In the genomic region with DNA sequence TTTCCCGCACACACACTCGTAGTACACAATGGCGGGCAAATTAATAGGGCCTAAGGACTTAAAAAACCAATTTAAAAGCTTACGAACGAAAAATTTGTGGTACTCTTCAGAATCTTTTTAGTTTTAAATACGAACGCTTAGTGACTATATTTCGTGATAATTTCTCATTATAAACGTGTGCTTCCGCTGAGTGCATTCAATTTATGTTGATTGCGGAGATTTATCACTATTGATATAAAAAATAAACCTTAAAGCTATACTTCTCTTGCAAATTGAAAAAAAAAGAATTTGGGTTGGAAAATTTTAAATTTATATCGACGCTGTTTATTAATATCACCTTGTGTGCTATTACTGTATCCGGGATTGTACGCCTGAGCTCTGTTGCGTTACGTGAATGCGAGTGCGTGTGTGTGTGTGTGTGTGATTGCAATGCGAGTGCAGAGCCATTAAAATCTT, we compare ENCODE assay signal across 5 fruit fly cellular contexts.
TF ChIP-seq lines count a peak whose summit lies in the region.

No protein-coding gene starts in this region.

TF ChIP-seq in whole organism, adult, 20 proteins besides CTCF, POLR2A, EP300 and RAD21 (continued from another document):
- TF ChIP-seq CG7045 (GFP tag; optimal IDR thresholded peaks at IDR 0.05; lab: Kevin White, UChicago) (peak; percentile 95), CG14711 (tag; optimal IDR thresholded peaks at IDR 0.05; lab: Kevin White, UChicago) (peak; percentile 72), toe (GFP tag; optimal IDR thresholded peaks at IDR 0.05; lab: Kevin White, UChicago) (peak; percentile 95)

TF ChIP-seq in whole organism, embryonic, 481 proteins besides CTCF, POLR2A, EP300 and RAD21 (continued from another document and continues in another):
- TF ChIP-seq CG9727 (GFP tag; optimal IDR thresholded peaks at IDR 0.05; lab: Kevin White, UChicago) (peak; percentile 92), kni (GFP tag; optimal IDR thresholded peaks at IDR 0.05; lab: Kevin White, UChicago) (peak; percentile 3), CG15601 (tag; optimal IDR thresholded peaks at IDR 0.05; lab: Kevin White, UChicago) (peak; percentile 56), salm (tag; optimal IDR thresholded peaks at IDR 0.05; lab: Kevin White, UChicago) (peak; percentile 19), odd (GFP tag; optimal IDR thresholded peaks at IDR 0.05; lab: Kevin White, UChicago) (peak; percentile 51), CG1529 (GFP tag; optimal IDR thresholded peaks at IDR 0.05; lab: Kevin White, UChicago) (peak; percentile 69), fd3F (GFP tag; optimal IDR thresholded peaks at IDR 0.05; lab: Kevin White, UChicago) (no peak), BtbVII (GFP tag; optimal IDR thresholded peaks at IDR 0.05; lab: Kevin White, UChicago) (peak; percentile 45), ci (GFP tag; IDR thresholded peaks at IDR 0.05; lab: Robert Waterston, UW) (0 out of 3 replicates have a peak, but pooled peaks have one; percentile 13), CG15269 (tag; optimal IDR thresholded peaks at IDR 0.05; lab: Kevin White, UChicago) (peak; percentile 61), gcm2 (GFP tag; optimal IDR thresholded peaks at IDR 0.05; lab: Kevin White, UChicago) (peak; percentile 35), mirr (GFP tag; optimal IDR thresholded peaks at IDR 0.05; lab: Kevin White, UChicago) (no peak), CG18262 (tag; optimal IDR thresholded peaks at IDR 0.05; lab: Kevin White, UChicago) (peak; percentile 91), D19A (tag; optimal IDR thresholded peaks at IDR 0.05; lab: Kevin White, UChicago) (peak; percentile 78), CG30403 (GFP tag; optimal IDR thresholded peaks at IDR 0.05; lab: Kevin White, UChicago) (peak; percentile 80), Dad (GFP tag; optimal IDR thresholded peaks at IDR 0.05; lab: Kevin White, UChicago) (peak; percentile 27), Sox102F (GFP tag; optimal IDR thresholded peaks at IDR 0.05; lab: Kevin White, UChicago) (peak; percentile 65), CG6254 (GFP tag; optimal IDR thresholded peaks at IDR 0.05; lab: Kevin White, UChicago) (peak; percentile 65), Hr51 (GFP tag; optimal IDR thresholded peaks at IDR 0.05; lab: Kevin White, UChicago) (peak; percentile 13 to 81), CG8924 (tag; optimal IDR thresholded peaks at IDR 0.05; lab: Kevin White, UChicago) (peak; percentile 84), gfzf (GFP tag; optimal IDR thresholded peaks at IDR 0.05; lab: Kevin White, UChicago) (no peak), Gug (GFP tag; IDR thresholded peaks at IDR 0.05; lab: Robert Waterston, UW) (no peak), CG2199 (GFP tag; IDR thresholded peaks at IDR 0.05; lab: Robert Waterston, UW) (no peak), CG10462 (GFP tag; optimal IDR thresholded peaks at IDR 0.05; lab: Kevin White, UChicago) (peak; percentile 8), Atf-2 (GFP tag; optimal IDR thresholded peaks at IDR 0.05; lab: Kevin White, UChicago) (peak; percentile 51), Atf3 (GFP tag; optimal IDR thresholded peaks at IDR 0.05; lab: Kevin White, UChicago) (peak; percentile 16), onecut (GFP tag; IDR thresholded peaks at IDR 0.05; lab: Robert Waterston, UW) (0 out of 2 replicates have a peak, but pooled peaks have one; percentile 33), CG10209 (GFP tag; optimal IDR thresholded peaks at IDR 0.05; lab: Kevin White, UChicago) (peak; percentile 55), pb (GFP tag; optimal IDR thresholded peaks at IDR 0.05; lab: Kevin White, UChicago) (peak; percentile 46), h (optimal IDR thresholded peaks at IDR 0.05; lab: Kevin White, UChicago) (no peak)

TF ChIP-seq in whole organism, prepupa, 60 proteins besides CTCF, POLR2A, EP300 and RAD21 (continued from another document and continues in another):
- peak; percentile 17 for TF ChIP-seq Hr38 (GFP tag; optimal IDR thresholded peaks at IDR 0.05; lab: Kevin White, UChicago)
- TF ChIP-seq CG15336 (GFP tag; IDR thresholded peaks at IDR 0.05; lab: Robert Waterston, UW): peak; percentile 94
- peak; percentile 86 for TF ChIP-seq CG6163 (GFP tag; IDR thresholded peaks at IDR 0.05; lab: Robert Waterston, UW)
- peak; percentile 93 for TF ChIP-seq CG10669 (GFP tag; optimal IDR thresholded peaks at IDR 0.05; lab: Kevin White, UChicago)
- TF ChIP-seq Eip78C (GFP tag; lab: Kevin White, UChicago): peak; percentile 100
- peak; percentile 96 for TF ChIP-seq CG3919 (GFP tag; optimal IDR thresholded peaks at IDR 0.05; lab: Kevin White, UChicago)
- peak; percentile 98 for TF ChIP-seq Eip75B (GFP tag; optimal IDR thresholded peaks at IDR 0.05; lab: Kevin White, UChicago)
- TF ChIP-seq CG6854 (GFP tag; optimal IDR thresholded peaks at IDR 0.05; lab: Kevin White, UChicago): peak; percentile 96
- TF ChIP-seq CG7368 (GFP tag; optimal IDR thresholded peaks at IDR 0.05; lab: Kevin White, UChicago): peak; percentile 87
- TF ChIP-seq CG6808 (GFP tag; optimal IDR thresholded peaks at IDR 0.05; lab: Kevin White, UChicago): peak; percentile 96
- TF ChIP-seq pdm3 (GFP tag; optimal IDR thresholded peaks at IDR 0.05; lab: Kevin White, UChicago): peak; percentile 95
- peak; percentile 94 for TF ChIP-seq CG10631 (GFP tag; optimal IDR thresholded peaks at IDR 0.05; lab: Kevin White, UChicago)
- peak; percentile 94 for TF ChIP-seq CG11762 (GFP tag; optimal IDR thresholded peaks at IDR 0.05; lab: Kevin White, UChicago; ENCODE audit: insufficient read depth)
- peak; percentile 98 for TF ChIP-seq svp (GFP tag; lab: Kevin White, UChicago)
- peak; percentile 93 for TF ChIP-seq achi (GFP tag; optimal IDR thresholded peaks at IDR 0.05; lab: Kevin White, UChicago)
- TF ChIP-seq CG8319 (GFP tag; optimal IDR thresholded peaks at IDR 0.05; lab: Kevin White, UChicago): peak; percentile 93
- TF ChIP-seq Met (GFP tag; optimal IDR thresholded peaks at IDR 0.05; lab: Kevin White, UChicago): peak; percentile 96
- TF ChIP-seq Eip93F (GFP tag; optimal IDR thresholded peaks at IDR 0.05; lab: Kevin White, UChicago): peak; percentile 91
- peak; percentile 95 for TF ChIP-seq net (GFP tag; optimal IDR thresholded peaks at IDR 0.05; lab: Kevin White, UChicago)
- peak; percentile 88 for TF ChIP-seq Gug (GFP tag; IDR thresholded peaks at IDR 0.05; lab: Robert Waterston, UW)
- peak; percentile 94 for TF ChIP-seq CG8119 (GFP tag; IDR thresholded peaks at IDR 0.05; lab: Robert Waterston, UW)
- TF ChIP-seq topi (GFP tag; optimal IDR thresholded peaks at IDR 0.05; lab: Kevin White, UChicago): peak; percentile 98
- TF ChIP-seq spab (GFP tag; optimal IDR thresholded peaks at IDR 0.05; lab: Kevin White, UChicago): peak; percentile 96
- TF ChIP-seq CG11294 (GFP tag; IDR thresholded peaks at IDR 0.05; lab: Robert Waterston, UW): peak; percentile 83
- peak; percentile 95 for TF ChIP-seq OdsH (GFP tag; optimal IDR thresholded peaks at IDR 0.05; lab: Kevin White, UChicago)
- TF ChIP-seq salr (GFP tag; optimal IDR thresholded peaks at IDR 0.05; lab: Kevin White, UChicago): peak; percentile 47 to 97
- TF ChIP-seq fd85E (GFP tag; optimal IDR thresholded peaks at IDR 0.05; lab: Kevin White, UChicago): peak; percentile 80
- peak; percentile 93 for TF ChIP-seq vri (GFP tag; optimal IDR thresholded peaks at IDR 0.05; lab: Kevin White, UChicago)
- peak; percentile 93 for TF ChIP-seq Ets21C (GFP tag; optimal IDR thresholded peaks at IDR 0.05; lab: Kevin White, UChicago)
- TF ChIP-seq Smox (GFP tag; optimal IDR thresholded peaks at IDR 0.05; lab: Kevin White, UChicago): peak; percentile 96
- peak; percentile 93 for TF ChIP-seq CG11902 (GFP tag; optimal IDR thresholded peaks at IDR 0.05; lab: Kevin White, UChicago)
- TF ChIP-seq fd59A (GFP tag; optimal IDR thresholded peaks at IDR 0.05; lab: Kevin White, UChicago): peak; percentile 94

TF ChIP-seq in whole organism, pupa, 21 proteins besides CTCF, POLR2A, EP300 and RAD21 (continued from another document):
- TF ChIP-seq fd96Ca (GFP tag; IDR thresholded peaks at IDR 0.05; lab: Robert Waterston, UW): peak; percentile 78
- TF ChIP-seq CG32121 (GFP tag; IDR thresholded peaks at IDR 0.05; lab: Robert Waterston, UW): peak; percentile 79

TF ChIP-seq in whole organism, wandering third instar larva, 38 proteins besides CTCF, POLR2A, EP300 and RAD21 (continued from another document):
- TF ChIP-seq h (GFP tag; optimal IDR thresholded peaks at IDR 0.05; lab: Kevin White, UChicago) (peak; percentile 96), psq (GFP tag; optimal IDR thresholded peaks at IDR 0.05; lab: Kevin White, UChicago) (peak; percentile 93), sv (GFP tag; optimal IDR thresholded peaks at IDR 0.05; lab: Kevin White, UChicago) (peak; percentile 31), usp (GFP tag; optimal IDR thresholded peaks at IDR 0.05; lab: Kevin White, UChicago) (no peak), Sp1 (GFP tag; optimal IDR thresholded peaks at IDR 0.05; lab: Kevin White, UChicago) (peak; percentile 96), HLH106 (tag; optimal IDR thresholded peaks at IDR 0.05; lab: Kevin White, UChicago) (peak; percentile 95), CrebA (GFP tag; optimal IDR thresholded peaks at IDR 0.05; lab: Kevin White, UChicago; ENCODE audit: borderline replicate concordance) (no peak), jim (GFP tag; optimal IDR thresholded peaks at IDR 0.05; lab: Kevin White, UChicago) (no peak), Dfd (GFP tag; optimal IDR thresholded peaks at IDR 0.05; lab: Kevin White, UChicago) (peak; percentile 87), dsf (GFP tag; optimal IDR thresholded peaks at IDR 0.05; lab: Kevin White, UChicago; ENCODE audit: borderline replicate concordance) (peak; percentile 71), rgr (GFP tag; optimal IDR thresholded peaks at IDR 0.05; lab: Kevin White, UChicago) (peak; percentile 94), CG32264 (GFP tag; optimal IDR thresholded peaks at IDR 0.05; lab: Kevin White, UChicago) (peak; percentile 93), br (GFP tag; optimal IDR thresholded peaks at IDR 0.05; lab: Kevin White, UChicago) (peak; percentile 95), Abd-B (GFP tag; optimal IDR thresholded peaks at IDR 0.05; lab: Kevin White, UChicago) (no peak), ey (GFP tag; optimal IDR thresholded peaks at IDR 0.05; lab: Kevin White, UChicago) (peak; percentile 95), N (GFP tag; optimal IDR thresholded peaks at IDR 0.05; lab: Kevin White, UChicago) (no peak), Myc (optimal IDR thresholded peaks at IDR 0.05; lab: Kevin White, UChicago) (no peak), Hr83 (GFP tag; optimal IDR thresholded peaks at IDR 0.05; lab: Kevin White, UChicago; ENCODE audit: poor library complexity, severe bottlenecking) (no peak)
